Worm (Caenorhabditis elegans) whole organism, young adult: ENCODE measurements around the gene cpna-2.

ENCODE experiments used
- B0035.1 ChIP-seq: sonication (generic microtip); optimal IDR thresholded peaks from 2 replicates; lab custom pipeline; 2016; ENCODE audit warnings: missing genetic modification characterization, mild to moderate bottlenecking, missing compliant biosample characterization, missing genotype, missing genetic modification reagents
- F39B2.1 ChIP-seq: fragments of 200-800 bp; sonication (Bioruptor generic); IDR thresholded peaks from 2 replicates; pipeline ENCODE4 v1.3.6; 2022; ENCODE audit warnings: missing genetic modification reagents, missing genetic modification characterization, missing compliant biosample characterization
- F57A8.1 ChIP-seq: fragments of 200-800 bp; sonication (Bioruptor generic); optimal IDR thresholded peaks from 2 replicates; lab custom pipeline; 2018; ENCODE audit warnings: mild to moderate bottlenecking, missing genetic modification characterization, moderate library complexity, missing compliant biosample characterization
- T26A5.8 ChIP-seq: sonication (generic microtip); optimal IDR thresholded peaks from 2 replicates; lab custom pipeline; 2016; ENCODE audit warnings: missing genetic modification characterization, missing compliant biosample characterization
- ama-1 ChIP-seq, 3 experiments: fragments of 150-350 bp in 1 of 3; sonication (generic microtip) in 2 of 3; optimal IDR thresholded peaks; 2 replicates each; lab custom pipeline; 2014 to 2018; ENCODE audit warnings: missing biosample characterization in 2 of 3, missing genetic modification characterization in 2 of 3, missing genetic modification reagents in 2 of 3
- bed-1 ChIP-seq: fragments of 200-800 bp; sonication (Bioruptor generic); IDR thresholded peaks from 2 replicates; pipeline ENCODE4 v1.3.6; 2022; ENCODE audit warnings: missing genetic modification reagents, missing genetic modification characterization, missing compliant biosample characterization
- egrh-3 ChIP-seq: fragments of 200-800 bp; sonication (Bioruptor generic); IDR thresholded peaks from 2 replicates; pipeline ENCODE4 v1.3.6; 2022; ENCODE audit warnings: missing genetic modification reagents, missing genetic modification characterization, missing compliant biosample characterization
- hrde-1 ChIP-seq: sonication (generic microtip); optimal IDR thresholded peaks from 2 replicates; lab custom pipeline; 2016; ENCODE audit warnings: missing genetic modification characterization, mild to moderate bottlenecking, missing compliant biosample characterization, moderate library complexity, missing genotype, missing genetic modification reagents, borderline replicate concordance
- hsf-1 ChIP-seq: fragments of 200-800 bp; sonication (Bioruptor generic); IDR thresholded peaks from 2 replicates; pipeline ENCODE4 v1.3.6; 2022; ENCODE audit warnings: missing genetic modification reagents, missing genetic modification characterization, missing compliant biosample characterization
- lin-35 ChIP-seq, 3 experiments: fragments of 150-350 bp in 2 of 3; sonication (generic microtip) in 1 of 3; optimal IDR thresholded peaks; 2 replicates each; lab custom pipeline; 2014 to 2018; ENCODE audit warnings: missing biosample characterization in 3 of 3, missing genetic modification characterization in 3 of 3, missing genetic modification reagents in 3 of 3
- nfya-1 ChIP-seq: sonication (generic microtip); optimal IDR thresholded peaks from 2 replicates; lab custom pipeline; 2017; ENCODE audit warnings: antibody characterized with exemption, missing compliant biosample characterization, missing genetic modification characterization, borderline replicate concordance; ENCODE audit not compliant: insufficient read depth
- nhr-120 ChIP-seq: fragments of 200-800 bp; sonication (Bioruptor generic); IDR thresholded peaks from 2 replicates; pipeline ENCODE4 v1.3.6; 2022; ENCODE audit warnings: missing genetic modification characterization, missing compliant biosample characterization
- ztf-22 ChIP-seq: fragments of 200-800 bp; sonication (Bioruptor generic); optimal IDR thresholded peaks from 2 replicates; lab custom pipeline; 2018; ENCODE audit warnings: mild to moderate bottlenecking, missing genetic modification characterization, moderate library complexity, missing compliant biosample characterization

ce11 chrII:7698406-7698805 is 26.3 kb upstream of the cpna-2 start, which contains the start of gene B0495.5:
- no peak for TF ChIP-seq hrde-1 (tag; lab: Kevin White, UChicago)
- no peak for TF ChIP-seq nfya-1 (tag; lab: Kevin White, UChicago)
- no peak for TF ChIP-seq lin-35 (GFP tag; optimal IDR thresholded peaks at IDR 0.05; lab: Kevin White, UChicago)
- no peak for TF ChIP-seq F39B2.1 (GFP tag; lab: Robert Waterston, UW)
- no peak for TF ChIP-seq T26A5.8 (tag; lab: Kevin White, UChicago)
- no peak for TF ChIP-seq F57A8.1 (GFP tag; lab: Kevin White, UChicago)
- TF ChIP-seq B0035.1 (tag; lab: Kevin White, UChicago): no peak
- no peak for TF ChIP-seq hsf-1 (GFP tag; lab: Robert Waterston, UW)
- TF ChIP-seq ama-1 (optimal IDR thresholded peaks at IDR 0.05; lab: Kevin White, UChicago): no peak
- TF ChIP-seq ama-1 (GFP tag; optimal IDR thresholded peaks at IDR 0.05; lab: Kevin White, UChicago): no peak
- TF ChIP-seq bed-1 (GFP tag; lab: Robert Waterston, UW): no peak
- TF ChIP-seq nhr-120 (GFP tag; lab: Robert Waterston, UW): no peak
- no peak for TF ChIP-seq ztf-22
- no peak for TF ChIP-seq egrh-3 (GFP tag; lab: Robert Waterston, UW)
